Worm (Caenorhabditis elegans) whole organism, L3 larva: Measurements from ENCODE around the gene srt-17.

Source experiments
- ama-1 ChIP-seq: fragments of 150-350 bp; optimal IDR thresholded peaks from 2 replicates; lab custom pipeline; 2018
- elt-2 ChIP-seq: sonication (generic microtip); optimal IDR thresholded peaks from 2 replicates; lab custom pipeline; 2016; ENCODE audit warnings: missing genetic modification reagents, mild to moderate bottlenecking, missing genetic modification characterization, missing compliant biosample characterization
- elt-3 ChIP-seq, 3 experiments: fragments of 150-350 bp in 1 of 3; sonication (generic microtip) in 2 of 3; optimal IDR thresholded peaks; 2 replicates in 2 of 3; 4 replicates in 1 of 3; lab custom pipeline; 2014 to 2017; ENCODE audit warnings: missing biosample characterization in 3 of 3, missing genetic modification characterization in 3 of 3
- lin-39 ChIP-seq: fragments of 150-350 bp; optimal IDR thresholded peaks from 2 replicates; lab custom pipeline; 2018; ENCODE audit warnings: missing biosample characterization, missing genetic modification reagents, missing genetic modification characterization
- nhr-11 ChIP-seq: fragments of 150-350 bp; optimal IDR thresholded peaks from 2 replicates; lab custom pipeline; 2014; ENCODE audit warnings: missing biosample characterization, missing genetic modification characterization
- nhr-237 ChIP-seq: fragments of 150-350 bp; optimal IDR thresholded peaks from 2 replicates; lab custom pipeline; 2014; ENCODE audit warnings: missing biosample characterization, missing genetic modification characterization
- nhr-43 ChIP-seq: sonication (generic microtip); optimal IDR thresholded peaks from 2 replicates; lab custom pipeline; 2016; ENCODE audit warnings: mild to moderate bottlenecking, missing genetic modification characterization, missing compliant biosample characterization; ENCODE audit not compliant: poor library complexity, severe bottlenecking
- tbx-2 ChIP-seq: sonication (generic microtip); optimal IDR thresholded peaks from 2 replicates; lab custom pipeline; 2016; ENCODE audit warnings: mild to moderate bottlenecking, missing genetic modification characterization, missing compliant biosample characterization
- unc-62 ChIP-seq: fragments of 150-350 bp; sonication (generic microtip); optimal IDR thresholded peaks from 4 replicates; lab custom pipeline; 2014; ENCODE audit warnings: missing biosample characterization, missing genetic modification reagents, missing genetic modification characterization
- ztf-11 ChIP-seq: fragments of 150-350 bp; optimal IDR thresholded peaks from 2 replicates; lab custom pipeline; 2014; ENCODE audit warnings: missing biosample characterization, missing genetic modification characterization
- ztf-4 ChIP-seq: fragments of 150-350 bp; optimal IDR thresholded peaks from 2 replicates; lab custom pipeline; 2014; ENCODE audit warnings: missing biosample characterization, missing genetic modification characterization

DNA sequence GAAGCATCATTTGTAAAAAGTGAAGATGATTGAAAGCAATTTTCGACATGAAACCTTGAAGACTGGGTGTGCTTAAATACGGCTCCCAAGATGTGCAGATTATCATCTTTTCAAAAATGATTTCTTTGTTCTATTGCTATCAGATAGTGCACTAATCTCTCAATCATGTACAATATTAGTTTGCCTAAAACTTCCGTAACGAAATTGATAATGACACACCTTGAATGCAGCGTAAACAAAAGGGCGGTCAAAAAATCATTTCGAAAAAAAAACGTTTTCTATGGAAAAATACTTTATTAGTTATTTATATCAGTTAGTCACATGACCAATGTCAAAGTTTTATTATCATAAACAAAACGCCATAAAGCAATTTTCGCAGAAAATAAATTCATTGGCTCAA is 1.9 kb downstream of the srt-17 start, which contains the start of gene F48G7.5:
- TF ChIP-seq nhr-237: no peak
- TF ChIP-seq ztf-4 (tag; lab: Kevin White, UChicago): no peak
- TF ChIP-seq unc-62: no peak
- TF ChIP-seq nhr-43 (tag; lab: Kevin White, UChicago): no peak
- TF ChIP-seq ztf-11 (tag; lab: Kevin White, UChicago): no peak
- no peak for TF ChIP-seq ama-1 (lab: Kevin White, UChicago)
- no peak for TF ChIP-seq tbx-2
- TF ChIP-seq elt-2 (tag; lab: Kevin White, UChicago): peak; percentile 56
- TF ChIP-seq nhr-11 (tag; lab: Kevin White, UChicago): no peak
- no peak for TF ChIP-seq lin-39 (tag; lab: Kevin White, UChicago)
- TF ChIP-seq elt-3 (tag; optimal IDR thresholded peaks at IDR 0.05; lab: Kevin White, UChicago): no peak
